Fruit fly (Drosophila melanogaster) whole organism, embryonic: ENCODE results near the gene Gr5a.
A peak's percentile ranks its signal among the peaks of the same experiment; 100 is the strongest.

Source experiments
- Bgb ChIP-seq: fragments of 200-800 bp; sonication (Bioruptor generic); IDR thresholded peaks from 2 replicates; pipeline ENCODE4 v1.3.6; 2022; ENCODE audit warnings: missing biosample characterization, missing genetic modification characterization; ENCODE audit not compliant: partially characterized antibody
- CG10321 ChIP-seq: fragments of 200-800 bp; sonication (Bioruptor generic); IDR thresholded peaks from 2 replicates; pipeline ENCODE4 v1.3.6; 2022; ENCODE audit warnings: missing biosample characterization, missing genetic modification characterization
- CG10462 ChIP-seq: fragments of 200-800 bp; sonication (Bioruptor generic); optimal IDR thresholded peaks from 2 replicates; lab custom pipeline; 2016; ENCODE audit warnings: missing biosample characterization, missing genetic modification characterization
- CG10959 ChIP-seq: fragments of 200-800 bp; sonication (Bioruptor generic); IDR thresholded peaks from 2 replicates; pipeline ENCODE4 v1.3.6; 2022; ENCODE audit warnings: missing biosample characterization, missing genetic modification characterization
- CG11085 ChIP-seq: fragments of 200-800 bp; sonication (Bioruptor generic); IDR thresholded peaks from 2 replicates; pipeline ENCODE4 v1.3.6; 2022; ENCODE audit warnings: missing biosample characterization, missing genetic modification characterization
- CG11398 ChIP-seq: fragments of 200-800 bp; sonication (Bioruptor generic); optimal IDR thresholded peaks from 2 replicates; lab custom pipeline; 2016; ENCODE audit warnings: missing biosample characterization, missing genetic modification characterization
- CG12071 ChIP-seq: fragments of 200-800 bp; sonication (Bioruptor generic); optimal IDR thresholded peaks from 3 replicates; lab custom pipeline; 2018; ENCODE audit warnings: missing biosample characterization, mild to moderate bottlenecking, missing genetic modification characterization
- CG12769 ChIP-seq: fragments of 200-800 bp; sonication (Bioruptor generic); optimal IDR thresholded peaks from 2 replicates; lab custom pipeline; 2019; ENCODE audit warnings: missing biosample characterization, mild to moderate bottlenecking, missing genetic modification characterization, moderate library complexity
- CG13287 ChIP-seq: fragments of 200-800 bp; sonication (Bioruptor generic); IDR thresholded peaks from 2 replicates; pipeline ENCODE4 v1.3.6; 2022; ENCODE audit warnings: missing biosample characterization, missing genetic modification characterization; ENCODE audit not compliant: partially characterized antibody
- CG17359 ChIP-seq: fragments of 200-800 bp; sonication (Bioruptor generic); optimal IDR thresholded peaks from 3 replicates; lab custom pipeline; 2018; ENCODE audit warnings: missing biosample characterization, mild to moderate bottlenecking, missing genetic modification characterization, moderate library complexity
- CG18599 ChIP-seq: fragments of 200-800 bp; sonication (Bioruptor generic); optimal IDR thresholded peaks from 3 replicates; lab custom pipeline; 2017; ENCODE audit warnings: missing biosample characterization, missing genetic modification characterization, mild to moderate bottlenecking, moderate library complexity, missing genetic modification reagents
- CG2120 ChIP-seq: fragments of 200-800 bp; sonication (Bioruptor generic); optimal IDR thresholded peaks from 3 replicates; lab custom pipeline; 2016; ENCODE audit warnings: missing biosample characterization, missing genetic modification characterization
- CG2199 ChIP-seq: fragments of 200-800 bp; sonication (Bioruptor generic); IDR thresholded peaks from 3 replicates; pipeline ENCODE4 v1.3.6; 2022; ENCODE audit warnings: missing biosample characterization, missing genetic modification characterization
- CG2875 ChIP-seq: fragments of 200-800 bp; sonication (Bioruptor generic); optimal IDR thresholded peaks from 2 replicates; lab custom pipeline; 2017; ENCODE audit warnings: missing biosample characterization, mild to moderate bottlenecking, missing genetic modification characterization, missing genetic modification reagents
- CG30403 ChIP-seq: fragments of 200-800 bp; sonication (Bioruptor generic); optimal IDR thresholded peaks from 3 replicates; lab custom pipeline; 2016; ENCODE audit warnings: missing biosample characterization, missing genetic modification characterization
- CG3065 ChIP-seq: fragments of 200-800 bp; sonication (Bioruptor generic); optimal IDR thresholded peaks from 2 replicates; lab custom pipeline; 2016; ENCODE audit warnings: missing biosample characterization, missing genetic modification characterization
- CG31365 ChIP-seq: fragments of 200-800 bp; sonication (Bioruptor generic); optimal IDR thresholded peaks from 2 replicates; lab custom pipeline; 2018; ENCODE audit warnings: missing biosample characterization, mild to moderate bottlenecking, missing genetic modification characterization
- CG32767 ChIP-seq: fragments of 200-800 bp; sonication (Bioruptor generic); IDR thresholded peaks from 2 replicates; pipeline ENCODE4 v1.3.6; 2022; ENCODE audit warnings: missing biosample characterization, missing genetic modification characterization
- CG3847 ChIP-seq: fragments of 200-800 bp; sonication (Bioruptor generic); IDR thresholded peaks from 2 replicates; pipeline ENCODE4 v1.3.6; 2022; ENCODE audit warnings: missing biosample characterization, missing genetic modification characterization
- CG4424 ChIP-seq: fragments of 200-800 bp; sonication (Bioruptor generic); optimal IDR thresholded peaks from 3 replicates; lab custom pipeline; 2016; ENCODE audit warnings: missing biosample characterization, missing genetic modification characterization
- CG5245 ChIP-seq: fragments of 200-800 bp; sonication (Bioruptor generic); optimal IDR thresholded peaks from 3 replicates; lab custom pipeline; 2016; ENCODE audit warnings: missing biosample characterization, missing genetic modification characterization
- CG7372 ChIP-seq: fragments of 200-800 bp; sonication (Bioruptor generic); IDR thresholded peaks from 2 replicates; pipeline ENCODE4 v1.3.6; 2022; ENCODE audit warnings: missing biosample characterization, missing genetic modification characterization
- CG7987 ChIP-seq: fragments of 200-800 bp; sonication (Bioruptor generic); optimal IDR thresholded peaks from 2 replicates; lab custom pipeline; 2018; ENCODE audit warnings: missing biosample characterization, mild to moderate bottlenecking, missing genetic modification characterization, moderate library complexity
- CG8359 ChIP-seq: fragments of 200-800 bp; sonication (Bioruptor generic); optimal IDR thresholded peaks from 2 replicates; lab custom pipeline; 2017; ENCODE audit warnings: missing biosample characterization, mild to moderate bottlenecking, missing genetic modification characterization, borderline replicate concordance
- CG9437 ChIP-seq: fragments of 200-800 bp; sonication (Bioruptor generic); optimal IDR thresholded peaks from 2 replicates; lab custom pipeline; 2018; ENCODE audit warnings: missing biosample characterization, mild to moderate bottlenecking, missing genetic modification characterization
- CG9727 ChIP-seq: fragments of 200-800 bp; sonication (Bioruptor generic); optimal IDR thresholded peaks from 3 replicates; lab custom pipeline; 2017; ENCODE audit warnings: missing biosample characterization, mild to moderate bottlenecking, missing genetic modification characterization
- D19A ChIP-seq: fragments of 200-800 bp; optimal IDR thresholded peaks from 3 replicates; lab custom pipeline; 2019; ENCODE audit warnings: missing biosample characterization, mild to moderate bottlenecking, missing genetic modification characterization, moderate library complexity
- Dfd ChIP-seq, 2 experiments: fragments of >200 bp; optimal IDR thresholded peaks; 2 replicates each; lab custom pipeline; 2017; ENCODE audit warnings: missing biosample characterization in 2 of 2, missing genetic modification characterization in 2 of 2
- Dll ChIP-seq: fragments of 200-800 bp; sonication (Bioruptor generic); IDR thresholded peaks from 4 replicates; pipeline ENCODE4 v1.3.6; 2022; ENCODE audit warnings: missing biosample characterization, missing genetic modification characterization; ENCODE audit not compliant: partially characterized antibody
- Eip74EF ChIP-seq, 2 experiments: fragments of 200-800 bp in 1 of 2; fragments of >200 bp in 1 of 2; sonication (Bioruptor generic) in 1 of 2; optimal IDR thresholded peaks; 2 replicates each; lab custom pipeline; 2017 to 2019; ENCODE audit warnings: missing biosample characterization in 2 of 2, missing genetic modification characterization in 2 of 2, mild to moderate bottlenecking in 1 of 2, moderate library complexity in 1 of 2
- Fer2 ChIP-seq: fragments of 200-800 bp; sonication (Bioruptor generic); optimal IDR thresholded peaks from 2 replicates; lab custom pipeline; 2018; ENCODE audit warnings: missing biosample characterization, mild to moderate bottlenecking, missing genetic modification characterization, moderate library complexity
- Hr51 ChIP-seq, 2 experiments: fragments of 200-800 bp; sonication (Bioruptor generic); optimal IDR thresholded peaks; 2 replicates in 1 of 2; 3 replicates in 1 of 2; lab custom pipeline; 2016 to 2018; ENCODE audit warnings: missing biosample characterization in 2 of 2, missing genetic modification characterization in 2 of 2, mild to moderate bottlenecking in 1 of 2, moderate library complexity in 1 of 2
- Lpt ChIP-seq: fragments of >200 bp; optimal IDR thresholded peaks from 2 replicates; lab custom pipeline; 2018; ENCODE audit warnings: missing biosample characterization, missing genetic modification characterization
- MTF-1 ChIP-seq: fragments of 200-800 bp; sonication (Bioruptor generic); optimal IDR thresholded peaks from 2 replicates; lab custom pipeline; 2018; ENCODE audit warnings: missing biosample characterization, mild to moderate bottlenecking, missing genetic modification characterization, borderline replicate concordance
- PHDP ChIP-seq: fragments of 200-800 bp; sonication (Bioruptor generic); optimal IDR thresholded peaks from 3 replicates; lab custom pipeline; 2018; ENCODE audit warnings: missing biosample characterization, mild to moderate bottlenecking, missing genetic modification characterization, moderate library complexity
- Poxn ChIP-seq: fragments of 200-800 bp; sonication (Bioruptor generic); IDR thresholded peaks from 2 replicates; pipeline ENCODE4 v1.3.6; 2022; ENCODE audit warnings: missing biosample characterization, missing genetic modification characterization
- bbx ChIP-seq: fragments of 200-800 bp; sonication (Bioruptor generic); IDR thresholded peaks from 2 replicates; pipeline ENCODE4 v1.3.6; 2022; ENCODE audit warnings: missing biosample characterization, missing genetic modification characterization; ENCODE audit not compliant: partially characterized antibody
- dati ChIP-seq: fragments of 200-800 bp; sonication (Bioruptor generic); IDR thresholded peaks from 2 replicates; pipeline ENCODE4 v1.3.6; 2022; ENCODE audit warnings: missing biosample characterization, missing genetic modification characterization
- dm ChIP-seq: fragments of 200-800 bp; sonication (Bioruptor generic); optimal IDR thresholded peaks from 3 replicates; lab custom pipeline; 2016; ENCODE audit warnings: missing biosample characterization, missing genetic modification characterization
- fru ChIP-seq: fragments of >200 bp; optimal IDR thresholded peaks from 2 replicates; lab custom pipeline; 2017
- fu2 ChIP-seq: fragments of 200-800 bp; sonication (Bioruptor generic); optimal IDR thresholded peaks from 2 replicates; lab custom pipeline; 2016; ENCODE audit warnings: missing biosample characterization, missing genetic modification characterization
- gfzf ChIP-seq: fragments of 200-800 bp; sonication (Bioruptor generic); optimal IDR thresholded peaks from 2 replicates; lab custom pipeline; 2016; ENCODE audit warnings: missing biosample characterization, mild to moderate bottlenecking, missing genetic modification characterization, moderate library complexity
- grau ChIP-seq: fragments of 200-800 bp; optimal IDR thresholded peaks from 3 replicates; lab custom pipeline; 2019; ENCODE audit warnings: missing biosample characterization, mild to moderate bottlenecking, missing genetic modification characterization, moderate library complexity
- grn ChIP-seq: fragments of 200-800 bp; sonication (Bioruptor generic); optimal IDR thresholded peaks from 3 replicates; lab custom pipeline; 2017; ENCODE audit warnings: missing biosample characterization, missing genetic modification characterization
- inv ChIP-seq: fragments of 200-800 bp; sonication (Bioruptor generic); IDR thresholded peaks from 2 replicates; pipeline ENCODE4 v1.3.6; 2022; ENCODE audit warnings: missing biosample characterization, missing genetic modification characterization; ENCODE audit not compliant: partially characterized antibody
- repo ChIP-seq: fragments of 200-800 bp; sonication (Bioruptor generic); optimal IDR thresholded peaks from 2 replicates; lab custom pipeline; 2016; ENCODE audit warnings: missing biosample characterization, missing genetic modification characterization
- sim ChIP-seq: fragments of 200-800 bp; sonication (Bioruptor generic); IDR thresholded peaks from 2 replicates; pipeline ENCODE4 v1.3.6; 2022; ENCODE audit warnings: missing biosample characterization, missing genetic modification characterization
- sima ChIP-seq: fragments of 200-800 bp; sonication (Bioruptor generic); optimal IDR thresholded peaks from 2 replicates; lab custom pipeline; 2016; ENCODE audit warnings: missing biosample characterization, missing genetic modification characterization
- sug ChIP-seq: fragments of 200-800 bp; optimal IDR thresholded peaks from 2 replicates; lab custom pipeline; 2019; ENCODE audit warnings: missing biosample characterization, mild to moderate bottlenecking, missing genetic modification characterization, moderate library complexity
- tna ChIP-seq: fragments of 200-800 bp; sonication (Bioruptor generic); IDR thresholded peaks from 2 replicates; pipeline ENCODE4 v1.3.6; 2022; ENCODE audit warnings: missing biosample characterization, missing genetic modification characterization; ENCODE audit not compliant: partially characterized antibody
- tx ChIP-seq: fragments of 200-800 bp; sonication (Bioruptor generic); optimal IDR thresholded peaks from 2 replicates; lab custom pipeline; 2016; ENCODE audit warnings: missing biosample characterization, missing genetic modification characterization

Gene Gr5a

dm6 chrX:5646228-5646627 lies 34.2 kb upstream of the Gr5a start (continued):
- TF ChIP-seq CG5245 (GFP tag; lab: Kevin White, UChicago) (no peak), Poxn (no peak), CG10321 (GFP tag; lab: Robert Waterston, UW) (no peak), grau (tag; lab: Kevin White, UChicago) (peak; percentile 17), PHDP (tag; lab: Kevin White, UChicago) (peak; percentile 16), CG32767 (GFP tag; lab: Robert Waterston, UW) (no peak), CG10959 (GFP tag; lab: Robert Waterston, UW) (no peak), inv (GFP tag; lab: Robert Waterston, UW) (no peak), CG30403 (no peak), Eip74EF (GFP tag; optimal IDR thresholded peaks at IDR 0.05; lab: Kevin White, UChicago) (no peak), tna (GFP tag; lab: Robert Waterston, UW) (no peak), grn (no peak), CG17359 (peak; percentile 43), CG18599 (GFP tag; lab: Kevin White, UChicago) (peak; percentile 46), Lpt (GFP tag; lab: Kevin White, UChicago) (no peak), bbx (GFP tag; lab: Robert Waterston, UW) (no peak), tx (GFP tag; lab: Kevin White, UChicago) (no peak), Hr51 (GFP tag; optimal IDR thresholded peaks at IDR 0.05; lab: Kevin White, UChicago) (peak in 1 of 2 experiments; percentile 4), CG2199 (no peak), fru (no peak), MTF-1 (no peak), CG7987 (no peak), CG2120 (GFP tag; lab: Kevin White, UChicago) (no peak), gfzf (GFP tag; lab: Kevin White, UChicago) (no peak), CG12071 (GFP tag; lab: Kevin White, UChicago) (no peak), Dll (GFP tag; lab: Robert Waterston, UW) (no peak), CG9437 (no peak), CG7372 (GFP tag; lab: Robert Waterston, UW) (no peak), CG13287 (GFP tag; lab: Robert Waterston, UW) (no peak), sima (GFP tag; lab: Kevin White, UChicago) (no peak), fu2 (GFP tag; lab: Kevin White, UChicago) (no peak), CG11085 (GFP tag; lab: Robert Waterston, UW) (no peak), Bgb (GFP tag; lab: Robert Waterston, UW) (no peak), CG11398 (GFP tag; lab: Kevin White, UChicago) (no peak), dati (GFP tag; lab: Robert Waterston, UW) (no peak), CG31365 (tag; lab: Kevin White, UChicago) (no peak), Dfd (GFP tag; optimal IDR thresholded peaks at IDR 0.05; lab: Kevin White, UChicago) (no peak), CG12769 (tag; lab: Kevin White, UChicago) (no peak), CG9727 (GFP tag; lab: Kevin White, UChicago) (peak; percentile 23), Fer2 (tag; lab: Kevin White, UChicago) (no peak), D19A (peak; percentile 25), sim (GFP tag; lab: Robert Waterston, UW) (no peak), CG8359 (GFP tag; lab: Kevin White, UChicago) (no peak), CG2875 (GFP tag; lab: Kevin White, UChicago) (no peak), CG3065 (no peak), CG3847 (GFP tag; lab: Robert Waterston, UW) (no peak), dm (GFP tag; lab: Kevin White, UChicago) (no peak), repo (GFP tag; lab: Kevin White, UChicago) (no peak), sug (tag; lab: Kevin White, UChicago) (no peak), CG10462 (GFP tag; lab: Kevin White, UChicago) (no peak), CG4424 (GFP tag; lab: Kevin White, UChicago) (peak; percentile 13)
